Worm (Caenorhabditis elegans): Measurements from ENCODE around the gene fbxb-85.

The fbxb-85 gene

ce11 chrIII:10844873-10845272 lies 3.9 kb downstream of the fbxb-85 start, which contains the start of gene pde-12 (continued):
- TF ChIP-seq jun-1 (tag; optimal IDR thresholded peaks at IDR 0.05): peak; percentile 77
- TF ChIP-seq grh-1 (GFP tag; IDR thresholded peaks at IDR 0.05): peak; percentile 77
- TF ChIP-seq sox-4 (tag; optimal IDR thresholded peaks at IDR 0.05): peak; percentile 76
- TF ChIP-seq lin-35 (GFP tag; optimal IDR thresholded peaks at IDR 0.05): peak; percentile 87 to 92
- peak in 2 of 6 experiments; percentile 36 to 72 for TF ChIP-seq elt-3 (tag; optimal IDR thresholded peaks at IDR 0.05)
- peak; percentile 88 for TF ChIP-seq egl-13 (tag; optimal IDR thresholded peaks at IDR 0.05)
- peak; percentile 83 to 84 (median 83) for TF ChIP-seq ceh-82 (tag; optimal IDR thresholded peaks at IDR 0.05)
- no peak for TF ChIP-seq ceh-63 (GFP tag; optimal IDR thresholded peaks at IDR 0.05)
- TF ChIP-seq tlp-1 (tag; optimal IDR thresholded peaks at IDR 0.05): no peak
- no peak for TF ChIP-seq unc-62 (GFP tag; optimal IDR thresholded peaks at IDR 0.05)
- TF ChIP-seq fkh-4 (tag; optimal IDR thresholded peaks at IDR 0.05; ENCODE audit: borderline replicate concordance): peak; percentile 43
- TF ChIP-seq ces-1 (GFP tag; optimal IDR thresholded peaks at IDR 0.05): no peak
- peak; percentile 93 for TF ChIP-seq dsc-1 (tag; optimal IDR thresholded peaks at IDR 0.05)
- peak; percentile 72 for TF ChIP-seq ztf-4 (tag; optimal IDR thresholded peaks at IDR 0.05)
- TF ChIP-seq fos-1 (tag; optimal IDR thresholded peaks at IDR 0.05): peak; percentile 74
- TF ChIP-seq swsn-7 (tag; optimal IDR thresholded peaks at IDR 0.05): peak; percentile 93
- peak; percentile 92 for TF ChIP-seq unc-130 (tag; optimal IDR thresholded peaks at IDR 0.05)
- peak; percentile 95 for TF ChIP-seq nhr-71 (tag; optimal IDR thresholded peaks at IDR 0.05)
- peak; percentile 91 for TF ChIP-seq irx-1 (tag; optimal IDR thresholded peaks at IDR 0.05)
- peak; percentile 91 for TF ChIP-seq nhr-20 (tag; optimal IDR thresholded peaks at IDR 0.05)
- TF ChIP-seq elt-2 (tag; optimal IDR thresholded peaks at IDR 0.05): peak; percentile 77
- TF ChIP-seq hpl-2 (GFP tag; optimal IDR thresholded peaks at IDR 0.05): no peak
- TF ChIP-seq sup-37 (GFP tag; optimal IDR thresholded peaks at IDR 0.05): peak; percentile 69
- TF ChIP-seq pqm-1 (tag; optimal IDR thresholded peaks at IDR 0.05): no peak
- TF ChIP-seq fkh-10 (GFP tag; optimal IDR thresholded peaks at IDR 0.05): peak; percentile 42
- TF ChIP-seq mdl-1 (tag; optimal IDR thresholded peaks at IDR 0.05): peak in 1 of 2 experiments; percentile 69
- peak; percentile 80 for TF ChIP-seq lin-13 (GFP tag; optimal IDR thresholded peaks at IDR 0.05)
- TF ChIP-seq ztf-11 (tag; optimal IDR thresholded peaks at IDR 0.05): peak in 1 of 2 experiments; percentile 72
- no peak for TF ChIP-seq nhr-84 (tag; optimal IDR thresholded peaks at IDR 0.05)
- peak; percentile 13 for TF ChIP-seq nhr-237 (tag; optimal IDR thresholded peaks at IDR 0.05)
- no peak for TF ChIP-seq hlh-17 (GFP tag; optimal IDR thresholded peaks at IDR 0.05; ENCODE audit: borderline replicate concordance)
- TF ChIP-seq hlh-4 (tag; optimal IDR thresholded peaks at IDR 0.05): no peak
- TF ChIP-seq zip-4 (GFP tag; optimal IDR thresholded peaks at IDR 0.05): no peak

DNA sequence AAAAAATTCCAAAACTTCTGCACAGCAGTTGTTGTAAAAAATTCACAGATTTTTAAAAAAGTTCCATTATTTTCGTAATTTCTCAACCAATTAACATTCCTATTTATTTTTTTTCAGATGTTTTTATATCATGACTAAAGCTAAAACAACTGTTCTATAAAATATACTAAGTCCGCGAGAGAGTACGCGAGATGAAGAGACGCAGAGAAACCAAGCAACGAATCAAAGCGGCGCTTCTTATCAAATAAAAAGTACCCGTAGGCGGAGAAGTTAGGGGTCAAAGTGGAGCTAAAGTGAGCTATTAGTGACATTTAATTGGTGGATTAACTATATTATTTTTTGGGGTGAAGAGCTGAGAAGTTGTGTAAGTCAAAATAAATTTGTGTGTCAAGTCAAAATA lies 16.1 kb downstream of the fbxb-85 start, which contains the start of gene sbsp-1:
Gene sbsp-1 (plus strand): TSS at position 301 of the 400 bp plus-strand sequence.
- no peak for TF ChIP-seq rnt-1 (tag; optimal IDR thresholded peaks at IDR 0.05)
- TF ChIP-seq efl-3 (GFP tag; optimal IDR thresholded peaks at IDR 0.05): no peak
- TF ChIP-seq lir-3 (tag; optimal IDR thresholded peaks at IDR 0.05; ENCODE audit: poor library complexity): no peak
- no peak for TF ChIP-seq nhr-237 (tag; optimal IDR thresholded peaks at IDR 0.05)
- no peak for TF ChIP-seq sptf-1 (tag; optimal IDR thresholded peaks at IDR 0.05)
- no peak for TF ChIP-seq ceh-82 (tag; optimal IDR thresholded peaks at IDR 0.05)
- no peak for TF ChIP-seq nhr-47 (tag; optimal IDR thresholded peaks at IDR 0.05)

- no peak for TF ChIP-seq egl-13 (tag; optimal IDR thresholded peaks at IDR 0.05)
These were observed 17.3 kb downstream of the fbxb-85 start for ce11 chrIII:10831483-10831882.
